Worm (Caenorhabditis elegans): ENCODE results near the gene B0464.9.

B0464.9 gene

ce11 chrIII:9483716-9484115, 18.1 kb downstream of the B0464.9 start:
- TF ChIP-seq xbp-1 (tag; optimal IDR thresholded peaks at IDR 0.05) (peak; percentile 14), fkh-8 (tag; optimal IDR thresholded peaks at IDR 0.05) (peak; percentile 38), efl-1 (optimal IDR thresholded peaks at IDR 0.05) (peak; percentile 23 to 29), efl-1 (GFP tag; optimal IDR thresholded peaks at IDR 0.05 in 1 of 2) (no peak), swsn-7 (tag; optimal IDR thresholded peaks at IDR 0.05) (peak; percentile 27), nhr-20 (tag; optimal IDR thresholded peaks at IDR 0.05) (peak; percentile 2), sptf-1 (tag; optimal IDR thresholded peaks at IDR 0.05) (no peak), isw-1 (GFP tag; IDR thresholded peaks at IDR 0.05) (peak; percentile 15), dsc-1 (tag; optimal IDR thresholded peaks at IDR 0.05) (peak; percentile 96), lin-13 (GFP tag; optimal IDR thresholded peaks at IDR 0.05) (no peak), nhr-90 (tag; optimal IDR thresholded peaks at IDR 0.05; ENCODE audit: poor library complexity) (no peak), lin-14 (GFP tag; optimal IDR thresholded peaks at IDR 0.05) (peak; percentile 76), lir-3 (tag; optimal IDR thresholded peaks at IDR 0.05; ENCODE audit: poor library complexity) (no peak), grh-1 (GFP tag; IDR thresholded peaks at IDR 0.05) (no peak), ceh-82 (tag; optimal IDR thresholded peaks at IDR 0.05) (peak in 1 of 3 experiments; percentile 49), C16A3.4 (tag; optimal IDR thresholded peaks at IDR 0.05) (no peak), snu-23 (GFP tag; optimal IDR thresholded peaks at IDR 0.05) (peak; percentile 24), zip-4 (GFP tag; optimal IDR thresholded peaks at IDR 0.05) (no peak), lin-35 (GFP tag; optimal IDR thresholded peaks at IDR 0.05) (peak in 1 of 2 experiments; percentile 32), nhr-77 (tag; optimal IDR thresholded peaks at IDR 0.05) (no peak), sup-37 (GFP tag; optimal IDR thresholded peaks at IDR 0.05) (no peak), hlh-17 (GFP tag; optimal IDR thresholded peaks at IDR 0.05; ENCODE audit: borderline replicate concordance) (no peak), irx-1 (tag; optimal IDR thresholded peaks at IDR 0.05) (peak; percentile 19), hpl-2 (GFP tag; optimal IDR thresholded peaks at IDR 0.05) (no peak), snpc-4 (tag; optimal IDR thresholded peaks at IDR 0.05) (no peak), unc-86 (tag; optimal IDR thresholded peaks at IDR 0.05) (peak; percentile 20), nhr-11 (tag; optimal IDR thresholded peaks at IDR 0.05) (no peak), nhr-19 (GFP tag; conservative IDR thresholded peaks at IDR 0.05) (no peak), nhr-71 (tag; optimal IDR thresholded peaks at IDR 0.05) (peak; percentile 50), egl-13 (tag; optimal IDR thresholded peaks at IDR 0.05) (no peak), lin-39 (tag; optimal IDR thresholded peaks at IDR 0.05) (no peak), ztf-4 (tag; optimal IDR thresholded peaks at IDR 0.05) (no peak), pqm-1 (tag; optimal IDR thresholded peaks at IDR 0.05) (no peak), lin-15B (tag; optimal IDR thresholded peaks at IDR 0.05) (peak; percentile 37), egl-27 (tag; optimal IDR thresholded peaks at IDR 0.05) (no peak), rnt-1 (tag; optimal IDR thresholded peaks at IDR 0.05) (peak; percentile 40), mab-9 (GFP tag; IDR thresholded peaks at IDR 0.05) (no peak), fkh-4 (tag; optimal IDR thresholded peaks at IDR 0.05; ENCODE audit: borderline replicate concordance) (peak; percentile 58), fos-1 (tag; optimal IDR thresholded peaks at IDR 0.05) (no peak), nhr-47 (tag; optimal IDR thresholded peaks at IDR 0.05) (no peak), dpl-1 (GFP tag; optimal IDR thresholded peaks at IDR 0.05) (peak in 1 of 3 experiments; percentile 41), lsy-2 (tag; optimal IDR thresholded peaks at IDR 0.05) (peak in 1 of 2 experiments; percentile 64), skn-1 (tag; optimal IDR thresholded peaks at IDR 0.05) (no peak)

DNA sequence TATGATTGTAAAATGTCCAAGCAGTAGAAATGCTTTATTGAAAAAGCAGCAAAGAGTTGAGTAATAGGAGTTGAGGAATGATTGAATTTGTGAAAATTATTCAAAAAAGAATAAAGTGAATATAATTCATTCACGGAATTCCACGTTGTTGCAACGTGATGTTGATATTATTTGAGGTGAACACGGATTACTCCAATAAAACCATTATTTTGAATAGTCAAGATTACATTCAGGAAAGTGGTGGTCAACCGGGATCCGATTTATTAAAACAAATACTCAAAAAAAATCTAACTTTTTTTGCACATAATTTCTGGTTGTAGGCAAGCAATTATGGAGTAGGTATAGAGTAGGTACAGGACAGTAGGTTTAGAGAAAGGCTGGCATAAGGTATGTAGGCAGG, 19.8 kb downstream of the B0464.9 start, which contains the start of gene bre-3:
Gene bre-3, minus strand, starts transcription at position 101 of the 400 bp plus-strand sequence.
- TF ChIP-seq nhr-71 (tag; optimal IDR thresholded peaks at IDR 0.05) (no peak), fos-1 (tag; optimal IDR thresholded peaks at IDR 0.05) (no peak), mdl-1 (tag; optimal IDR thresholded peaks at IDR 0.05) (no peak), ceh-82 (tag; optimal IDR thresholded peaks at IDR 0.05) (no peak), egl-27 (tag; optimal IDR thresholded peaks at IDR 0.05) (no peak), sptf-1 (tag; optimal IDR thresholded peaks at IDR 0.05) (no peak), tbx-2 (tag; optimal IDR thresholded peaks at IDR 0.05) (no peak)
